Worm (Caenorhabditis elegans): ENCODE data around the gene cdk-4.

cdk-4 gene

ce11 chrX:13527347-13528092 is 8.8 kb upstream of the cdk-4 start, which contains the start of gene pab-2 (continued):
- no peak for TF ChIP-seq ZK546.5 (tag; optimal IDR thresholded peaks at IDR 0.05)
- peak; percentile 27 for TF ChIP-seq fkh-10 (GFP tag; optimal IDR thresholded peaks at IDR 0.05)
- TF ChIP-seq lim-7 (GFP tag; IDR thresholded peaks at IDR 0.05): 0 out of 2 replicates have a peak, but pooled peaks have one; percentile 53

- TF ChIP-seq mxl-3 (GFP tag; optimal IDR thresholded peaks at IDR 0.05): peak; percentile 10
- TF ChIP-seq lin-15B (tag; optimal IDR thresholded peaks at IDR 0.05): no peak
- no peak for TF ChIP-seq fkh-10 (GFP tag; optimal IDR thresholded peaks at IDR 0.05)
- TF ChIP-seq nhr-41 (GFP tag; IDR thresholded peaks at IDR 0.05): no peak
- TF ChIP-seq dmd-6 (GFP tag; IDR thresholded peaks at IDR 0.05): peak; percentile 40
- 0 out of 2 replicates have a peak, but pooled peaks have one; percentile 6 for TF ChIP-seq tra-1 (GFP tag; IDR thresholded peaks at IDR 0.05)
- TF ChIP-seq nhr-76 (tag; optimal IDR thresholded peaks at IDR 0.05): no peak
- peak; percentile 6 for TF ChIP-seq nhr-77 (tag; optimal IDR thresholded peaks at IDR 0.05)
- no peak for TF ChIP-seq zfp-3 (GFP tag; conservative IDR thresholded peaks at IDR 0.05)
- peak in 1 of 2 experiments; percentile 4 for TF ChIP-seq lsy-2 (tag; optimal IDR thresholded peaks at IDR 0.05)
- TF ChIP-seq aly-2 (tag; optimal IDR thresholded peaks at IDR 0.05): no peak
- TF ChIP-seq daf-16 (GFP tag; optimal IDR thresholded peaks at IDR 0.05): no peak
- TF ChIP-seq daf-16 (tag; optimal IDR thresholded peaks at IDR 0.05): peak; percentile 18
- no peak for TF ChIP-seq madf-5 (GFP tag; IDR thresholded peaks at IDR 0.05)
- no peak for TF ChIP-seq mdt-29 (GFP tag; IDR thresholded peaks at IDR 0.05)
- TF ChIP-seq mdl-1 (tag; optimal IDR thresholded peaks at IDR 0.05): peak in 1 of 2 experiments; percentile 16
- TF ChIP-seq duxl-1 (tag; optimal IDR thresholded peaks at IDR 0.05; ENCODE audit: poor library complexity): no peak
- TF ChIP-seq pqm-1 (tag; optimal IDR thresholded peaks at IDR 0.05): peak; percentile 15
- TF ChIP-seq dve-1 (tag; optimal IDR thresholded peaks at IDR 0.05; ENCODE audit: insufficient read depth): peak; percentile 44
- peak; percentile 49 for TF ChIP-seq hlh-11 (tag; optimal IDR thresholded peaks at IDR 0.05)
- TF ChIP-seq aha-1 (tag): peak; percentile 56
- peak in 1 of 2 experiments; percentile 68 for TF ChIP-seq unc-62 (GFP tag; optimal IDR thresholded peaks at IDR 0.05 in 1 of 2)
- no peak for TF ChIP-seq unc-62 (tag; optimal IDR thresholded peaks at IDR 0.05)
- peak; percentile 40 for TF ChIP-seq nhr-28 (tag; optimal IDR thresholded peaks at IDR 0.05)
- peak; percentile 58 for TF ChIP-seq hlh-30 (tag; optimal IDR thresholded peaks at IDR 0.05; ENCODE audit: insufficient read depth)
Observed at ce11 chrX:13526219-13527218, 7.8 kb upstream of the cdk-4 start.

ce11 chrX:13525094-13525493 is 6.4 kb upstream of the cdk-4 start:
- TF ChIP-seq Y5F2A.4 (GFP tag; optimal IDR thresholded peaks at IDR 0.05) (no peak), aha-1 (tag) (peak; percentile 67)

ce11 chrX:13514384-13514783 is 4.3 kb downstream of the cdk-4 start:
- TF ChIP-seq T26A8.4 (GFP tag; IDR thresholded peaks at IDR 0.05) (peak; percentile 94), lin-1 (GFP tag; IDR thresholded peaks at IDR 0.05) (0 out of 2 replicates have a peak, but pooled peaks have one; percentile 11), set-16 (GFP tag; IDR thresholded peaks at IDR 0.05) (no peak), ZK337.2 (GFP tag; IDR thresholded peaks at IDR 0.05) (no peak), vab-7 (GFP tag; IDR thresholded peaks at IDR 0.05) (peak; percentile 46; the same call in 1 of the 2 replicates), Y105C5A.15 (GFP tag; IDR thresholded peaks at IDR 0.05) (no peak), dve-1 (tag; optimal IDR thresholded peaks at IDR 0.05; ENCODE audit: insufficient read depth) (peak; percentile 95), F44E2.7 (GFP tag; IDR thresholded peaks at IDR 0.05) (no peak), unc-62 (GFP tag; optimal IDR thresholded peaks at IDR 0.05 in 1 of 2) (peak in 1 of 2 experiments; percentile 68), unc-62 (tag; optimal IDR thresholded peaks at IDR 0.05) (no peak), T20F7.1 (GFP tag; optimal IDR thresholded peaks at IDR 0.05) (peak; percentile 87), nhr-10 (tag; optimal IDR thresholded peaks at IDR 0.05) (peak; percentile 62), lir-3 (tag; optimal IDR thresholded peaks at IDR 0.05) (no peak), hlh-11 (tag; optimal IDR thresholded peaks at IDR 0.05) (peak; percentile 80), F37D6.2 (tag; optimal IDR thresholded peaks at IDR 0.05) (peak; percentile 96), ceh-44 (GFP tag; IDR thresholded peaks at IDR 0.05) (no peak), nhr-237 (tag; optimal IDR thresholded peaks at IDR 0.05) (peak; percentile 60), spr-1 (tag; optimal IDR thresholded peaks at IDR 0.05) (peak; percentile 82), daf-19 (GFP tag; conservative IDR thresholded peaks at IDR 0.05) (no peak), ama-1 (optimal IDR thresholded peaks at IDR 0.05) (no peak)

All from whole organism, L4 larva.